Fruit fly (Drosophila melanogaster): ENCODE data around the gene sav.

dm6 chr3R:23027428-23027813 is 33.7 kb downstream of the sav start:
- TF ChIP-seq otp (GFP tag; IDR thresholded peaks at IDR 0.05) (no peak), bigmax (GFP tag; optimal IDR thresholded peaks at IDR 0.05) (no peak), CG5953 (GFP tag; IDR thresholded peaks at IDR 0.05) (no peak), disco-r (GFP tag; optimal IDR thresholded peaks at IDR 0.05) (no peak), eve (GFP tag; optimal IDR thresholded peaks at IDR 0.05) (no peak), Hr51 (GFP tag; optimal IDR thresholded peaks at IDR 0.05) (no peak), CG6654 (GFP tag; optimal IDR thresholded peaks at IDR 0.05) (no peak), bcd (GFP tag; optimal IDR thresholded peaks at IDR 0.05) (no peak)
